Fruit fly (Drosophila melanogaster) whole organism, embryonic: ENCODE measurements around the gene CG8135.

Experiments
- Abd-B ChIP-seq: fragments of 200-800 bp; sonication (Bioruptor generic); optimal IDR thresholded peaks from 2 replicates; lab custom pipeline; 2018; ENCODE audit warnings: missing biosample characterization, mild to moderate bottlenecking, missing genetic modification characterization, moderate library complexity
- CG10209 ChIP-seq: fragments of 200-800 bp; sonication (Bioruptor generic); optimal IDR thresholded peaks from 3 replicates; lab custom pipeline; 2017; ENCODE audit warnings: missing biosample characterization, mild to moderate bottlenecking, missing genetic modification characterization, missing genetic modification reagents
- CG1529 ChIP-seq: fragments of 200-800 bp; sonication (Bioruptor generic); optimal IDR thresholded peaks from 3 replicates; lab custom pipeline; 2018; ENCODE audit warnings: missing biosample characterization, missing genetic modification characterization
- CG4707 ChIP-seq: fragments of 200-800 bp; sonication (Bioruptor generic); optimal IDR thresholded peaks from 2 replicates; lab custom pipeline; 2018; ENCODE audit warnings: missing biosample characterization, mild to moderate bottlenecking, missing genetic modification characterization, moderate library complexity
- CG8924 ChIP-seq: fragments of 200-800 bp; optimal IDR thresholded peaks from 3 replicates; lab custom pipeline; 2019; ENCODE audit warnings: missing biosample characterization, mild to moderate bottlenecking, missing genetic modification characterization, moderate library complexity
- MTF-1 ChIP-seq: fragments of 200-800 bp; sonication (Bioruptor generic); optimal IDR thresholded peaks from 2 replicates; lab custom pipeline; 2018; ENCODE audit warnings: missing biosample characterization, mild to moderate bottlenecking, missing genetic modification characterization, borderline replicate concordance
- Neu2 ChIP-seq: fragments of 200-800 bp; sonication (Bioruptor generic); optimal IDR thresholded peaks from 3 replicates; lab custom pipeline; 2016; ENCODE audit warnings: missing biosample characterization, missing genetic modification characterization, borderline replicate concordance
- Nf-YA ChIP-seq: fragments of 200-800 bp; sonication (Bioruptor generic); IDR thresholded peaks from 2 replicates; pipeline ENCODE4 v1.3.6; 2022; ENCODE audit warnings: missing biosample characterization, missing genetic modification characterization
- Taf1 ChIP-seq: fragments of 200-800 bp; sonication (Bioruptor generic); IDR thresholded peaks from 2 replicates; pipeline ENCODE4 v1.3.6; 2022; ENCODE audit warnings: missing biosample characterization, missing genetic modification characterization
- nerfin-1 ChIP-seq: fragments of 200-800 bp; sonication (Bioruptor generic); optimal IDR thresholded peaks from 3 replicates; lab custom pipeline; 2019; ENCODE audit warnings: missing biosample characterization, mild to moderate bottlenecking, missing genetic modification characterization, moderate library complexity
- pros ChIP-seq: fragments of 200-800 bp; sonication (Bioruptor generic); optimal IDR thresholded peaks from 3 replicates; lab custom pipeline; 2019; ENCODE audit warnings: missing biosample characterization, mild to moderate bottlenecking, missing genetic modification characterization, moderate library complexity
- usp ChIP-seq: fragments of >200 bp; optimal IDR thresholded peaks from 2 replicates; lab custom pipeline; 2017; ENCODE audit warnings: missing biosample characterization, missing genetic modification characterization

dm6 chr3R:9380970-9381369 is 23.2 kb upstream of the CG8135 start:
- TF ChIP-seq usp (GFP tag; lab: Kevin White, UChicago) = no peak
- TF ChIP-seq MTF-1 (GFP tag; lab: Kevin White, UChicago) = no peak
- TF ChIP-seq Taf1 (GFP tag; lab: Robert Waterston, UW) = no peak
- TF ChIP-seq Abd-B = no peak
- TF ChIP-seq pros (GFP tag; lab: Kevin White, UChicago) = no peak
- TF ChIP-seq CG10209 = no peak
- no peak for TF ChIP-seq nerfin-1 (tag; lab: Kevin White, UChicago)
- TF ChIP-seq CG8924 (tag; lab: Kevin White, UChicago) = no peak
- no peak for TF ChIP-seq Neu2 (GFP tag; lab: Kevin White, UChicago)
- TF ChIP-seq Nf-YA (GFP tag; lab: Robert Waterston, UW) = no peak
- TF ChIP-seq CG4707 (GFP tag; lab: Kevin White, UChicago) = no peak
- no peak for TF ChIP-seq CG1529 (GFP tag; lab: Kevin White, UChicago)
